Worm (Caenorhabditis elegans) whole organism, L4 larva: Measurements from ENCODE around the gene emc-2.

Source experiments
- D1046.2 ChIP-seq: fragments of 200-800 bp; sonication (Bioruptor generic); IDR thresholded peaks from 2 replicates; pipeline ENCODE4 v1.3.6; 2022; ENCODE audit warnings: missing genetic modification characterization, missing compliant biosample characterization
- F26F4.8 ChIP-seq: fragments of 200-800 bp; sonication (Bioruptor generic); conservative IDR thresholded peaks from 2 replicates; pipeline ENCODE4 v1.3.6; 2022; ENCODE audit warnings: missing genetic modification characterization, missing compliant biosample characterization
- Y75B8A.6 ChIP-seq: fragments of 200-800 bp; sonication (Bioruptor generic); IDR thresholded peaks from 2 replicates; pipeline ENCODE4 v1.3.6; 2022; ENCODE audit warnings: missing genetic modification reagents, missing genetic modification characterization, missing compliant biosample characterization
- ZK337.2 ChIP-seq: fragments of 200-800 bp; sonication (Bioruptor generic); IDR thresholded peaks from 2 replicates; pipeline ENCODE4 v1.3.6; 2022; ENCODE audit warnings: missing genetic modification reagents, missing genetic modification characterization, missing compliant biosample characterization
- ZK546.5 ChIP-seq, 2 experiments: sonication (generic microtip); optimal IDR thresholded peaks; 2 replicates each; lab custom pipeline; 2017; ENCODE audit warnings: missing biosample characterization in 2 of 2, missing genetic modification characterization in 2 of 2
- aha-1 ChIP-seq: fragments of 150-350 bp; peaks from one replicate; lab custom pipeline; 2014; ENCODE audit warnings: missing biosample characterization, missing genetic modification characterization
- arid-1 ChIP-seq: fragments of 200-800 bp; sonication (Bioruptor generic); conservative IDR thresholded peaks from 2 replicates; pipeline ENCODE4 v1.3.6; 2022; ENCODE audit warnings: missing genetic modification reagents, missing genetic modification characterization, missing compliant biosample characterization
- daf-16 ChIP-seq, 3 experiments: sonication (generic microtip); optimal IDR thresholded peaks; 2 replicates each; lab custom pipeline; 2016 to 2017; ENCODE audit warnings: missing genetic modification characterization in 3 of 3, missing genetic modification reagents in 3 of 3, mild to moderate bottlenecking in 2 of 3, missing compliant biosample characterization in 2 of 3, missing biosample characterization in 1 of 3, moderate library complexity in 1 of 3
- dmd-6 ChIP-seq: fragments of 200-800 bp; sonication (Bioruptor generic); IDR thresholded peaks from 2 replicates; pipeline ENCODE4 v1.3.6; 2022; ENCODE audit warnings: missing genetic modification reagents, missing genetic modification characterization, missing compliant biosample characterization
- dmd-8 ChIP-seq: fragments of 200-800 bp; sonication (Bioruptor generic); IDR thresholded peaks from 2 replicates; pipeline ENCODE4 v1.3.6; 2022; ENCODE audit warnings: missing genetic modification characterization, missing compliant biosample characterization
- dmd-9 ChIP-seq: fragments of 200-800 bp; sonication (Bioruptor generic); IDR thresholded peaks from 2 replicates; pipeline ENCODE4 v1.3.6; 2022; ENCODE audit warnings: missing genetic modification reagents, missing genetic modification characterization, missing compliant biosample characterization
- dve-1 ChIP-seq: sonication (generic microtip); optimal IDR thresholded peaks from 2 replicates; lab custom pipeline; 2017; ENCODE audit warnings: antibody characterized with exemption, mild to moderate bottlenecking, missing genetic modification characterization, missing compliant biosample characterization; ENCODE audit not compliant: insufficient read depth
- jun-1 ChIP-seq: fragments of 150-350 bp; optimal IDR thresholded peaks from 2 replicates; lab custom pipeline; 2014; ENCODE audit warnings: missing biosample characterization, missing genetic modification reagents, missing genetic modification characterization
- lin-13 ChIP-seq: fragments of 150-350 bp; optimal IDR thresholded peaks from 2 replicates; lab custom pipeline; 2014; ENCODE audit warnings: missing biosample characterization, missing genetic modification reagents, missing genetic modification characterization
- lir-3 ChIP-seq: sonication (generic microtip); optimal IDR thresholded peaks from 2 replicates; lab custom pipeline; 2016; ENCODE audit warnings: mild to moderate bottlenecking, missing genetic modification characterization, missing compliant biosample characterization
- madf-5 ChIP-seq, 2 experiments: fragments of 200-800 bp; sonication (Bioruptor generic); IDR thresholded peaks; 2 replicates each; pipeline ENCODE4 v1.3.6; 2022; ENCODE audit warnings: missing compliant biosample characterization in 2 of 2, missing genetic modification characterization in 2 of 2
- nhr-102 ChIP-seq: sonication (generic microtip); optimal IDR thresholded peaks from 2 replicates; lab custom pipeline; 2016; ENCODE audit warnings: mild to moderate bottlenecking, missing genetic modification characterization, moderate library complexity, missing compliant biosample characterization
- nhr-111 ChIP-seq: fragments of 200-800 bp; sonication (Bioruptor generic); optimal IDR thresholded peaks from 2 replicates; lab custom pipeline; 2018; ENCODE audit warnings: mild to moderate bottlenecking, missing genetic modification characterization, missing compliant biosample characterization
- nhr-25 ChIP-seq: sonication (generic microtip); optimal IDR thresholded peaks from 2 replicates; lab custom pipeline; 2017; ENCODE audit warnings: missing genetic modification characterization, mild to moderate bottlenecking, missing compliant biosample characterization, antibody characterized with exemption, moderate library complexity, borderline replicate concordance; ENCODE audit not compliant: insufficient read depth
- nhr-76 ChIP-seq: fragments of 150-350 bp; optimal IDR thresholded peaks from 2 replicates; lab custom pipeline; 2014; ENCODE audit warnings: missing biosample characterization, missing genetic modification characterization
- nhr-77 ChIP-seq: fragments of 150-350 bp; optimal IDR thresholded peaks from 2 replicates; lab custom pipeline; 2014; ENCODE audit warnings: missing biosample characterization, missing genetic modification characterization
- pha-4 ChIP-seq, 2 experiments: fragments of 150-350 bp in 1 of 2; fragments of 200-800 bp in 1 of 2; sonication (Bioruptor generic) in 1 of 2; IDR thresholded peaks in 1 of 2; optimal IDR thresholded peaks in 1 of 2; 2 replicates each; pipeline versions ENCODE4 v1.3.6 to Lab custom; 2014 to 2022; ENCODE audit warnings: missing genetic modification characterization in 2 of 2, missing genetic modification reagents in 2 of 2, missing biosample characterization in 1 of 2, missing compliant biosample characterization in 1 of 2
- pqm-1 ChIP-seq: sonication (generic microtip); optimal IDR thresholded peaks from 2 replicates; lab custom pipeline; 2017; ENCODE audit warnings: missing biosample characterization, missing genetic modification characterization
- set-16 ChIP-seq: fragments of 200-800 bp; sonication (Bioruptor generic); IDR thresholded peaks from 2 replicates; pipeline ENCODE4 v1.3.6; 2022; ENCODE audit warnings: missing genetic modification reagents, missing genetic modification characterization, missing compliant biosample characterization
- skn-1 ChIP-seq: fragments of 150-350 bp; optimal IDR thresholded peaks from 2 replicates; lab custom pipeline; 2014; ENCODE audit warnings: missing biosample characterization, missing genetic modification characterization
- spr-3 ChIP-seq: fragments of 200-800 bp; sonication (Bioruptor generic); optimal IDR thresholded peaks from 2 replicates; lab custom pipeline; 2018; ENCODE audit warnings: mild to moderate bottlenecking, missing genetic modification characterization, missing compliant biosample characterization
- tag-97 ChIP-seq: fragments of 200-800 bp; sonication (Bioruptor generic); IDR thresholded peaks from 2 replicates; pipeline ENCODE4 v1.3.6; 2022; ENCODE audit warnings: missing genetic modification characterization, missing compliant biosample characterization
- unc-62 ChIP-seq, 3 experiments: fragments of 150-350 bp in 1 of 3; sonication (generic microtip); optimal IDR thresholded peaks in 2 of 3; peaks in 1 of 3; 1 replicate in 1 of 3; 2 replicates in 2 of 3; lab custom pipeline; 2014 to 2017; ENCODE audit warnings: missing biosample characterization in 3 of 3, missing genetic modification characterization in 3 of 3, missing genetic modification reagents in 3 of 3, missing genotype in 1 of 3
- vab-7 ChIP-seq: fragments of 200-800 bp; sonication (Bioruptor generic); IDR thresholded peaks from 2 replicates; pipeline ENCODE4 v1.3.6; 2022; ENCODE audit warnings: missing genetic modification reagents, missing genetic modification characterization, missing compliant biosample characterization
- zfp-2 ChIP-seq: sonication (generic microtip); optimal IDR thresholded peaks from 2 replicates; lab custom pipeline; 2016; ENCODE audit warnings: mild to moderate bottlenecking, missing genetic modification characterization, missing compliant biosample characterization
- zfp-3 ChIP-seq: fragments of 200-800 bp; sonication (Bioruptor generic); conservative IDR thresholded peaks from 2 replicates; pipeline ENCODE4 v1.3.6; 2022; ENCODE audit warnings: missing genetic modification reagents, missing genetic modification characterization, missing compliant biosample characterization
- zip-11 ChIP-seq: fragments of 200-800 bp; sonication (Bioruptor generic); IDR thresholded peaks from 2 replicates; pipeline ENCODE4 v1.3.6; 2022; ENCODE audit warnings: missing genetic modification characterization, missing compliant biosample characterization
- zip-2 ChIP-seq: fragments of 150-350 bp; optimal IDR thresholded peaks from 2 replicates; lab custom pipeline; 2014; ENCODE audit warnings: missing biosample characterization, missing genetic modification characterization
- ztf-11 ChIP-seq: fragments of 150-350 bp; optimal IDR thresholded peaks from 2 replicates; lab custom pipeline; 2014; ENCODE audit warnings: missing biosample characterization, missing genetic modification characterization

emc-2 gene

ce11 chrII:1297697-1298093 is 8.2 kb downstream of the emc-2 start:
- TF ChIP-seq dmd-6 (GFP tag; lab: Robert Waterston, UW): peak; percentile 43; the same call in 1 of the 2 replicates
- no peak for TF ChIP-seq lin-13 (GFP tag; lab: Kevin White, UChicago)
- no peak for TF ChIP-seq daf-16 (GFP tag; optimal IDR thresholded peaks at IDR 0.05; lab: Kevin White, UChicago)
- TF ChIP-seq daf-16 (tag; optimal IDR thresholded peaks at IDR 0.05; lab: Kevin White, UChicago): peak; percentile 89
- peak; percentile 10 for TF ChIP-seq pqm-1 (tag; lab: Kevin White, UChicago)
- TF ChIP-seq jun-1 (tag; lab: Kevin White, UChicago): no peak
- TF ChIP-seq zfp-2 (tag; lab: Kevin White, UChicago): no peak
- TF ChIP-seq, all 104 proteins: peak for 3

- no peak for TF ChIP-seq nhr-111 (GFP tag; lab: Kevin White, UChicago)
- TF ChIP-seq lir-3 (tag; lab: Kevin White, UChicago): no peak
- peak in 1 of 2 experiments; percentile 91 for TF ChIP-seq unc-62 (GFP tag; optimal IDR thresholded peaks at IDR 0.05 in 1 of 2; lab: Kevin White, UChicago)
- no peak for TF ChIP-seq unc-62 (tag; optimal IDR thresholded peaks at IDR 0.05; lab: Kevin White, UChicago)
Observed at ce11 chrII:1297044-1297696, 8.8 kb downstream of the emc-2 start.

ce11 chrII:1295776-1296175 is 10.2 kb downstream of the emc-2 start, which contains the start of gene Y57G7A.2:
Gene Y57G7A.2 (plus strand): TSS chrII:1296076.
- TF ChIP-seq skn-1 (tag; lab: Kevin White, UChicago): no peak
- TF ChIP-seq aha-1 (tag; lab: Kevin White, UChicago): peak; percentile 41

ce11 chrII:1293157-1293556 is 12.8 kb downstream of the emc-2 start, which contains the start of gene srz-64:
Gene srz-64 (minus strand): TSS chrII:1293257.
- TF ChIP-seq pqm-1 (tag; lab: Kevin White, UChicago): no peak
- TF ChIP-seq daf-16 (GFP tag; optimal IDR thresholded peaks at IDR 0.05; lab: Kevin White, UChicago): no peak
- no peak for TF ChIP-seq daf-16 (tag; optimal IDR thresholded peaks at IDR 0.05; lab: Kevin White, UChicago)
- TF ChIP-seq pha-4 (GFP tag; IDR thresholded peaks at IDR 0.05; lab: Robert Waterston, UW): no peak
- no peak for TF ChIP-seq pha-4 (tag; optimal IDR thresholded peaks at IDR 0.05; lab: Kevin White, UChicago)
- TF ChIP-seq madf-5 (GFP tag; IDR thresholded peaks at IDR 0.05; lab: Robert Waterston, UW): no peak
- TF ChIP-seq D1046.2 (GFP tag; lab: Robert Waterston, UW): no peak
- TF ChIP-seq ZK337.2 (GFP tag; lab: Robert Waterston, UW): no peak
- no peak for TF ChIP-seq dmd-9 (GFP tag; lab: Robert Waterston, UW)
- TF ChIP-seq, all 104 proteins: peak for 0

ce11 chrII:1285514-1285913 is 20.4 kb downstream of the emc-2 start, which contains the start of the genes Y57G7A.6 and Y57G7A.3:
Gene Y57G7A.6 (minus strand): TSS chrII:1285614.
Gene Y57G7A.3 (plus strand): TSS chrII:1285782.
- TF ChIP-seq arid-1: no peak
- TF ChIP-seq Y75B8A.6: no peak
- TF ChIP-seq vab-7 (GFP tag; lab: Robert Waterston, UW): no peak

ce11 chrII:1284985-1285384 is 21.0 kb downstream of the emc-2 start:
- TF ChIP-seq zfp-3 (GFP tag; lab: Robert Waterston, UW) (no peak), set-16 (GFP tag; lab: Robert Waterston, UW) (peak; percentile 18; the same call in 1 of the 2 replicates)

- TF ChIP-seq aha-1 (tag; lab: Kevin White, UChicago): peak; percentile 18
Observed at ce11 chrII:1278350-1278749, 27.6 kb downstream of the emc-2 start, which contains the start of gene srz-63. Gene srz-63 (plus strand): TSS chrII:1278650.

ce11 chrII:1276778-1277177 is 29.2 kb downstream of the emc-2 start, which contains the start of gene Y57G7A.11:
Gene Y57G7A.11 (minus strand): TSS chrII:1276878.
- TF ChIP-seq dmd-8 (GFP tag; lab: Robert Waterston, UW) (no peak), nhr-25 (no peak), spr-3 (GFP tag; lab: Kevin White, UChicago) (no peak), dve-1 (tag; lab: Kevin White, UChicago) (no peak), ZK546.5 (tag; optimal IDR thresholded peaks at IDR 0.05; lab: Kevin White, UChicago) (no peak), F26F4.8 (no peak), ztf-11 (no peak), zip-2 (tag; lab: Kevin White, UChicago) (no peak), nhr-76 (no peak), nhr-77 (tag; lab: Kevin White, UChicago) (no peak), arid-1 (no peak), zip-11 (GFP tag; lab: Robert Waterston, UW) (no peak), nhr-102 (no peak), tag-97 (GFP tag; lab: Robert Waterston, UW) (no peak)
